Worm (Caenorhabditis elegans) whole organism, L2 larva: ENCODE measurements around the gene C17C3.6.
A peak's percentile ranks its signal among the peaks of the same experiment; 100 is the strongest.

Experiments
- ZK546.5 ChIP-seq: sonication (generic microtip); optimal IDR thresholded peaks from 2 replicates; lab custom pipeline; 2017; ENCODE audit warnings: missing biosample characterization, missing genetic modification characterization
- aly-2 ChIP-seq: fragments of 150-350 bp; optimal IDR thresholded peaks from 2 replicates; lab custom pipeline; 2014; ENCODE audit warnings: missing biosample characterization, missing genetic modification characterization
- ama-1 ChIP-seq: fragments of 150-350 bp; optimal IDR thresholded peaks from 2 replicates; lab custom pipeline; 2018; ENCODE audit warnings: inconsistent platforms
- blmp-1 ChIP-seq: sonication (generic microtip); optimal IDR thresholded peaks from 2 replicates; lab custom pipeline; 2017; ENCODE audit warnings: missing genetic modification characterization, mild to moderate bottlenecking, missing compliant biosample characterization, antibody characterized with exemption, moderate library complexity; ENCODE audit not compliant: insufficient read depth
- dmd-4 ChIP-seq: sonication (generic microtip); optimal IDR thresholded peaks from 2 replicates; lab custom pipeline; 2017; ENCODE audit warnings: missing biosample characterization, missing genetic modification characterization
- elt-3 ChIP-seq: sonication (generic microtip); optimal IDR thresholded peaks from 2 replicates; lab custom pipeline; 2017; ENCODE audit warnings: missing biosample characterization, missing genetic modification characterization
- fos-1 ChIP-seq: fragments of 150-350 bp; optimal IDR thresholded peaks from 2 replicates; lab custom pipeline; 2014; ENCODE audit warnings: missing biosample characterization, missing genetic modification characterization
- lin-13 ChIP-seq: fragments of 150-350 bp; optimal IDR thresholded peaks from 2 replicates; lab custom pipeline; 2014; ENCODE audit warnings: missing biosample characterization, missing genetic modification reagents, missing genetic modification characterization
- mab-5 ChIP-seq: fragments of 150-350 bp; optimal IDR thresholded peaks from 2 replicates; lab custom pipeline; 2014; ENCODE audit warnings: missing biosample characterization, missing genetic modification characterization
- nhr-11 ChIP-seq: fragments of 150-350 bp; optimal IDR thresholded peaks from 2 replicates; lab custom pipeline; 2014; ENCODE audit warnings: missing biosample characterization, missing genetic modification characterization
- nhr-12 ChIP-seq: fragments of 150-350 bp; optimal IDR thresholded peaks from 2 replicates; lab custom pipeline; 2014; ENCODE audit warnings: missing biosample characterization, missing genetic modification characterization
- nhr-25 ChIP-seq: fragments of 150-350 bp; sonication (generic microtip); optimal IDR thresholded peaks from 3 replicates; lab custom pipeline; 2014; ENCODE audit warnings: missing biosample characterization, missing genetic modification characterization
- sem-4 ChIP-seq: fragments of 150-350 bp; optimal IDR thresholded peaks from 2 replicates; lab custom pipeline; 2014; ENCODE audit warnings: missing biosample characterization, missing genetic modification reagents, missing genetic modification characterization

- TF ChIP-seq lin-13 (no peak), fos-1 (tag; lab: Kevin White, UChicago) (no peak), ama-1 (no peak), nhr-25 (tag; lab: Kevin White, UChicago) (no peak), dmd-4 (tag; lab: Kevin White, UChicago) (no peak), mab-5 (no peak), sem-4 (tag; lab: Kevin White, UChicago) (no peak), aly-2 (no peak), ZK546.5 (tag; lab: Kevin White, UChicago) (no peak), nhr-11 (tag; lab: Kevin White, UChicago) (no peak), nhr-12 (tag; lab: Kevin White, UChicago) (no peak), blmp-1 (tag; lab: Kevin White, UChicago) (peak; percentile 49), elt-3 (tag; lab: Kevin White, UChicago) (no peak)
Measured at ce11 chrII:5505820-5506287, 44.0 kb upstream of the C17C3.6 start, which contains the start of gene npp-24.
